Worm (Caenorhabditis elegans) whole organism, L2 larva: Measurements from ENCODE around the gene T03F7.5.

Experiments
- ama-1 ChIP-seq: fragments of 150-350 bp; optimal IDR thresholded peaks from 2 replicates; lab custom pipeline; 2018; ENCODE audit warnings: inconsistent platforms
- blmp-1 ChIP-seq: sonication (generic microtip); optimal IDR thresholded peaks from 2 replicates; lab custom pipeline; 2017; ENCODE audit warnings: missing genetic modification characterization, mild to moderate bottlenecking, missing compliant biosample characterization, antibody characterized with exemption, moderate library complexity; ENCODE audit not compliant: insufficient read depth
- egl-27 ChIP-seq: sonication (generic microtip); optimal IDR thresholded peaks from 3 replicates; lab custom pipeline; 2017; ENCODE audit warnings: missing biosample characterization, missing genetic modification reagents, missing genetic modification characterization
- elt-1 ChIP-seq: fragments of 150-350 bp; optimal IDR thresholded peaks from 2 replicates; lab custom pipeline; 2014; ENCODE audit warnings: missing biosample characterization, missing genetic modification characterization
- lin-39 ChIP-seq: fragments of 150-350 bp; optimal IDR thresholded peaks from 2 replicates; lab custom pipeline; 2014; ENCODE audit warnings: missing biosample characterization, missing genetic modification reagents, missing genetic modification characterization
- lsy-2 ChIP-seq, 2 experiments: fragments of 150-350 bp in 1 of 2; sonication (generic microtip) in 1 of 2; optimal IDR thresholded peaks; 2 replicates each; lab custom pipeline; 2014 to 2017; ENCODE audit warnings: missing biosample characterization in 2 of 2, missing genetic modification characterization in 2 of 2
- nhr-11 ChIP-seq: fragments of 150-350 bp; optimal IDR thresholded peaks from 2 replicates; lab custom pipeline; 2014; ENCODE audit warnings: missing biosample characterization, missing genetic modification characterization
- nhr-237 ChIP-seq: fragments of 150-350 bp; optimal IDR thresholded peaks from 2 replicates; lab custom pipeline; 2014; ENCODE audit warnings: missing biosample characterization, missing genetic modification characterization
- nhr-6 ChIP-seq: fragments of 150-350 bp; optimal IDR thresholded peaks from 2 replicates; lab custom pipeline; 2014; ENCODE audit warnings: missing biosample characterization, missing genetic modification characterization
- nhr-77 ChIP-seq: fragments of 150-350 bp; optimal IDR thresholded peaks from 2 replicates; lab custom pipeline; 2014; ENCODE audit warnings: missing biosample characterization, missing genetic modification characterization
- skn-1 ChIP-seq: sonication (generic microtip); optimal IDR thresholded peaks from 2 replicates; lab custom pipeline; 2017; ENCODE audit warnings: missing biosample characterization, missing genetic modification characterization
- unc-39 ChIP-seq: fragments of 150-350 bp; optimal IDR thresholded peaks from 2 replicates; lab custom pipeline; 2014; ENCODE audit warnings: missing biosample characterization, missing genetic modification characterization
- zag-1 ChIP-seq: fragments of 150-350 bp; optimal IDR thresholded peaks from 2 replicates; lab custom pipeline; 2014; ENCODE audit warnings: missing biosample characterization, missing genetic modification characterization
- ztf-11 ChIP-seq: sonication (generic microtip); optimal IDR thresholded peaks from 2 replicates; lab custom pipeline; 2017; ENCODE audit warnings: missing biosample characterization, missing genetic modification characterization

ce11 chrV:11282272-11282671, 16.3 kb downstream of the T03F7.5 start, which contains the start of gene gly-20:
- TF ChIP-seq nhr-237 (no peak), unc-39 (no peak), nhr-11 (tag; lab: Kevin White, UChicago) (no peak), elt-1 (no peak), lsy-2 (tag; optimal IDR thresholded peaks at IDR 0.05; lab: Kevin White, UChicago) (no peak), nhr-6 (no peak), ztf-11 (no peak), blmp-1 (tag; lab: Kevin White, UChicago) (no peak), egl-27 (tag; lab: Kevin White, UChicago) (no peak), lin-39 (tag; lab: Kevin White, UChicago) (no peak), zag-1 (no peak), nhr-77 (tag; lab: Kevin White, UChicago) (no peak), skn-1 (tag; lab: Kevin White, UChicago) (no peak), ama-1 (no peak)
